Worm (Caenorhabditis elegans) whole organism, L2 larva: ENCODE measurements around the gene samp-1.

Experiments
- aly-2 ChIP-seq: fragments of 150-350 bp; optimal IDR thresholded peaks from 2 replicates; lab custom pipeline; 2014; ENCODE audit warnings: missing biosample characterization, missing genetic modification characterization
- ama-1 ChIP-seq: fragments of 150-350 bp; optimal IDR thresholded peaks from 2 replicates; lab custom pipeline; 2018; ENCODE audit warnings: inconsistent platforms
- blmp-1 ChIP-seq: sonication (generic microtip); optimal IDR thresholded peaks from 2 replicates; lab custom pipeline; 2017; ENCODE audit warnings: missing genetic modification characterization, mild to moderate bottlenecking, missing compliant biosample characterization, antibody characterized with exemption, moderate library complexity; ENCODE audit not compliant: insufficient read depth
- dmd-4 ChIP-seq: sonication (generic microtip); optimal IDR thresholded peaks from 2 replicates; lab custom pipeline; 2017; ENCODE audit warnings: missing biosample characterization, missing genetic modification characterization
- lin-13 ChIP-seq: fragments of 150-350 bp; optimal IDR thresholded peaks from 2 replicates; lab custom pipeline; 2014; ENCODE audit warnings: missing biosample characterization, missing genetic modification reagents, missing genetic modification characterization
- lin-39 ChIP-seq: fragments of 150-350 bp; optimal IDR thresholded peaks from 2 replicates; lab custom pipeline; 2014; ENCODE audit warnings: missing biosample characterization, missing genetic modification reagents, missing genetic modification characterization
- mdl-1 ChIP-seq, 2 experiments: fragments of 150-350 bp in 1 of 2; sonication (generic microtip) in 1 of 2; optimal IDR thresholded peaks; 2 replicates each; lab custom pipeline; 2017; ENCODE audit warnings: missing biosample characterization in 2 of 2, missing genetic modification characterization in 2 of 2
- nhr-11 ChIP-seq: fragments of 150-350 bp; optimal IDR thresholded peaks from 2 replicates; lab custom pipeline; 2014; ENCODE audit warnings: missing biosample characterization, missing genetic modification characterization
- nhr-6 ChIP-seq: fragments of 150-350 bp; optimal IDR thresholded peaks from 2 replicates; lab custom pipeline; 2014; ENCODE audit warnings: missing biosample characterization, missing genetic modification characterization
- unc-62 ChIP-seq: fragments of 150-350 bp; optimal IDR thresholded peaks from 2 replicates; lab custom pipeline; 2014; ENCODE audit warnings: missing biosample characterization, missing genetic modification reagents, missing genetic modification characterization
- ztf-1 ChIP-seq: fragments of 200-800 bp; sonication (Bioruptor generic); conservative IDR thresholded peaks from 2 replicates; pipeline ENCODE4 v1.3.6; 2022; ENCODE audit warnings: missing genetic modification characterization, missing compliant biosample characterization
- ztf-11 ChIP-seq: sonication (generic microtip); optimal IDR thresholded peaks from 2 replicates; lab custom pipeline; 2017; ENCODE audit warnings: missing biosample characterization, missing genetic modification characterization
- ztf-4 ChIP-seq: fragments of 150-350 bp; optimal IDR thresholded peaks from 2 replicates; lab custom pipeline; 2014; ENCODE audit warnings: missing biosample characterization, missing genetic modification characterization

- TF ChIP-seq dmd-4 (tag; lab: Kevin White, UChicago) (no peak), ztf-11 (no peak), aly-2 (no peak), ztf-1 (GFP tag; lab: Robert Waterston, UW) (no peak), lin-39 (tag; lab: Kevin White, UChicago) (no peak), unc-62 (GFP tag; lab: Kevin White, UChicago) (no peak), lin-13 (no peak), ama-1 (lab: Kevin White, UChicago) (no peak), blmp-1 (tag; lab: Kevin White, UChicago) (no peak), mdl-1 (tag; optimal IDR thresholded peaks at IDR 0.05; lab: Kevin White, UChicago) (peak in 1 of 2 experiments; percentile 7), nhr-6 (tag; lab: Kevin White, UChicago) (no peak), ztf-4 (no peak), nhr-11 (tag; lab: Kevin White, UChicago) (no peak)
These were observed 3.1 kb downstream of the samp-1 start, which contains the start of gene rsf-1 for ce11 chrII:11305627-11306449.
